Worm (Caenorhabditis elegans) whole organism, L4 larva: Measurements from ENCODE around the gene C16D9.5.

Source experiments
- F10B5.3 ChIP-seq: sonication (generic microtip); optimal IDR thresholded peaks from 2 replicates; lab custom pipeline; 2016; ENCODE audit warnings: mild to moderate bottlenecking, missing genetic modification characterization, missing compliant biosample characterization
- F26F4.8 ChIP-seq: fragments of 200-800 bp; sonication (Bioruptor generic); conservative IDR thresholded peaks from 2 replicates; pipeline ENCODE4 v1.3.6; 2022; ENCODE audit warnings: missing genetic modification characterization, missing compliant biosample characterization
- T20F7.1 ChIP-seq: fragments of 200-800 bp; sonication (Bioruptor generic); optimal IDR thresholded peaks from 2 replicates; lab custom pipeline; 2018; ENCODE audit warnings: mild to moderate bottlenecking, missing genetic modification characterization, missing compliant biosample characterization
- Y105C5A.15 ChIP-seq: fragments of 200-800 bp; sonication (Bioruptor generic); IDR thresholded peaks from 2 replicates; pipeline ENCODE4 v1.3.6; 2022; ENCODE audit warnings: missing genetic modification characterization, missing compliant biosample characterization
- Y48G9A.11 ChIP-seq: fragments of 200-800 bp; sonication (Bioruptor generic); IDR thresholded peaks from 2 replicates; pipeline ENCODE4 v1.3.6; 2022; ENCODE audit warnings: missing genetic modification reagents, missing genetic modification characterization, missing compliant biosample characterization
- aha-1 ChIP-seq: fragments of 150-350 bp; peaks from one replicate; lab custom pipeline; 2014; ENCODE audit warnings: missing biosample characterization, missing genetic modification characterization
- arid-1 ChIP-seq: fragments of 200-800 bp; sonication (Bioruptor generic); conservative IDR thresholded peaks from 2 replicates; pipeline ENCODE4 v1.3.6; 2022; ENCODE audit warnings: missing genetic modification reagents, missing genetic modification characterization, missing compliant biosample characterization
- ceh-20 ChIP-seq: fragments of 200-800 bp; sonication (Bioruptor generic); IDR thresholded peaks from 2 replicates; pipeline ENCODE4 v1.3.6; 2022; ENCODE audit warnings: missing genetic modification reagents, missing genetic modification characterization, missing compliant biosample characterization
- ceh-44 ChIP-seq: fragments of 200-800 bp; sonication (Bioruptor generic); IDR thresholded peaks from 2 replicates; pipeline ENCODE4 v1.3.6; 2022; ENCODE audit warnings: missing genetic modification reagents, missing genetic modification characterization, missing compliant biosample characterization
- ces-1 ChIP-seq: fragments of 150-350 bp; sonication (generic microtip); optimal IDR thresholded peaks from 4 replicates; lab custom pipeline; 2014; ENCODE audit warnings: missing biosample characterization, missing genetic modification reagents, missing genetic modification characterization
- daf-16 ChIP-seq, 3 experiments: sonication (generic microtip); optimal IDR thresholded peaks; 2 replicates each; lab custom pipeline; 2016 to 2017; ENCODE audit warnings: missing genetic modification characterization in 3 of 3, missing genetic modification reagents in 3 of 3, mild to moderate bottlenecking in 2 of 3, missing compliant biosample characterization in 2 of 3, missing biosample characterization in 1 of 3, moderate library complexity in 1 of 3
- daf-8 ChIP-seq: fragments of 200-800 bp; sonication (Bioruptor generic); IDR thresholded peaks from 2 replicates; pipeline ENCODE4 v1.3.6; 2022; ENCODE audit warnings: missing genetic modification characterization, missing compliant biosample characterization
- dmd-6 ChIP-seq: fragments of 200-800 bp; sonication (Bioruptor generic); IDR thresholded peaks from 2 replicates; pipeline ENCODE4 v1.3.6; 2022; ENCODE audit warnings: missing genetic modification reagents, missing genetic modification characterization, missing compliant biosample characterization
- dve-1 ChIP-seq: sonication (generic microtip); optimal IDR thresholded peaks from 2 replicates; lab custom pipeline; 2017; ENCODE audit warnings: antibody characterized with exemption, mild to moderate bottlenecking, missing genetic modification characterization, missing compliant biosample characterization; ENCODE audit not compliant: insufficient read depth
- fos-1 ChIP-seq: fragments of 150-350 bp; optimal IDR thresholded peaks from 2 replicates; lab custom pipeline; 2014; ENCODE audit warnings: missing biosample characterization, missing genetic modification characterization
- gei-8 ChIP-seq: fragments of 200-800 bp; sonication (Bioruptor generic); optimal IDR thresholded peaks from 2 replicates; lab custom pipeline; 2018; ENCODE audit warnings: mild to moderate bottlenecking, missing genetic modification characterization, missing compliant biosample characterization
- hlh-11 ChIP-seq: fragments of 200-800 bp; sonication (Bioruptor generic); optimal IDR thresholded peaks from 2 replicates; lab custom pipeline; 2018; ENCODE audit warnings: mild to moderate bottlenecking, missing genetic modification characterization, missing compliant biosample characterization
- hmg-1.1 ChIP-seq: fragments of 200-800 bp; sonication (Bioruptor generic); IDR thresholded peaks from 2 replicates; pipeline ENCODE4 v1.3.6; 2022; ENCODE audit warnings: missing genetic modification reagents, missing genetic modification characterization, missing compliant biosample characterization
- lin-1 ChIP-seq: fragments of 200-800 bp; sonication (Bioruptor generic); IDR thresholded peaks from 2 replicates; pipeline ENCODE4 v1.3.6; 2022; ENCODE audit warnings: missing genetic modification reagents, missing genetic modification characterization, missing compliant biosample characterization
- lin-38 ChIP-seq: fragments of 200-800 bp; sonication (Bioruptor generic); IDR thresholded peaks from 2 replicates; pipeline ENCODE4 v1.3.6; 2022; ENCODE audit warnings: missing genetic modification reagents, missing genetic modification characterization, missing compliant biosample characterization
- lsy-2 ChIP-seq, 2 experiments: fragments of 150-350 bp in 1 of 2; sonication (generic microtip) in 1 of 2; optimal IDR thresholded peaks; 2 replicates each; lab custom pipeline; 2014 to 2017; ENCODE audit warnings: missing biosample characterization in 2 of 2, missing genetic modification characterization in 2 of 2
- mep-1 ChIP-seq: fragments of 150-350 bp; sonication (generic microtip); optimal IDR thresholded peaks from 3 replicates; lab custom pipeline; 2014; ENCODE audit warnings: missing biosample characterization, missing genetic modification characterization
- mes-2 ChIP-seq: sonication (generic microtip); optimal IDR thresholded peaks from 2 replicates; lab custom pipeline; 2016; ENCODE audit warnings: missing genotype, mild to moderate bottlenecking, missing genetic modification characterization, missing compliant biosample characterization; ENCODE audit not compliant: poor library complexity, severe bottlenecking
- mxl-2 ChIP-seq: fragments of 200-800 bp; sonication (Bioruptor generic); conservative IDR thresholded peaks from 2 replicates; pipeline ENCODE4 v1.3.6; 2022; ENCODE audit warnings: missing genetic modification reagents, missing genetic modification characterization, missing compliant biosample characterization
- mxl-3 ChIP-seq: fragments of 200-800 bp; sonication (Bioruptor generic); optimal IDR thresholded peaks from 2 replicates; lab custom pipeline; 2018; ENCODE audit warnings: mild to moderate bottlenecking, missing genetic modification characterization, missing compliant biosample characterization
- nhr-28 ChIP-seq: fragments of 150-350 bp; optimal IDR thresholded peaks from 2 replicates; lab custom pipeline; 2014; ENCODE audit warnings: missing biosample characterization, missing genetic modification characterization
- nhr-48 ChIP-seq: sonication (generic microtip); optimal IDR thresholded peaks from 2 replicates; lab custom pipeline; 2016; ENCODE audit warnings: mild to moderate bottlenecking, missing genetic modification characterization, missing compliant biosample characterization
- nhr-77 ChIP-seq: fragments of 150-350 bp; optimal IDR thresholded peaks from 2 replicates; lab custom pipeline; 2014; ENCODE audit warnings: missing biosample characterization, missing genetic modification characterization
- pqm-1 ChIP-seq: sonication (generic microtip); optimal IDR thresholded peaks from 2 replicates; lab custom pipeline; 2017; ENCODE audit warnings: missing biosample characterization, missing genetic modification characterization
- rbr-2 ChIP-seq: sonication (generic microtip); optimal IDR thresholded peaks from 2 replicates; lab custom pipeline; 2016; ENCODE audit warnings: missing genotype, missing genetic modification characterization, missing compliant biosample characterization
- saeg-2 ChIP-seq: fragments of 200-800 bp; sonication (Bioruptor generic); IDR thresholded peaks from 2 replicates; pipeline ENCODE4 v1.3.6; 2022; ENCODE audit warnings: missing genetic modification reagents, missing genetic modification characterization, missing compliant biosample characterization
- sdz-12 ChIP-seq: fragments of 200-800 bp; sonication (Bioruptor generic); optimal IDR thresholded peaks from 2 replicates; lab custom pipeline; 2018; ENCODE audit warnings: mild to moderate bottlenecking, missing genetic modification characterization, missing compliant biosample characterization
- unc-130 ChIP-seq: sonication (generic microtip); optimal IDR thresholded peaks from 2 replicates; lab custom pipeline; 2016; ENCODE audit warnings: missing genetic modification reagents, missing genetic modification characterization, missing compliant biosample characterization
- unc-62 ChIP-seq, 3 experiments: fragments of 150-350 bp in 1 of 3; sonication (generic microtip); optimal IDR thresholded peaks in 2 of 3; peaks in 1 of 3; 1 replicate in 1 of 3; 2 replicates in 2 of 3; lab custom pipeline; 2014 to 2017; ENCODE audit warnings: missing biosample characterization in 3 of 3, missing genetic modification characterization in 3 of 3, missing genetic modification reagents in 3 of 3, missing genotype in 1 of 3
- zfp-3 ChIP-seq: fragments of 200-800 bp; sonication (Bioruptor generic); conservative IDR thresholded peaks from 2 replicates; pipeline ENCODE4 v1.3.6; 2022; ENCODE audit warnings: missing genetic modification reagents, missing genetic modification characterization, missing compliant biosample characterization

C16D9.5 gene

DNA sequence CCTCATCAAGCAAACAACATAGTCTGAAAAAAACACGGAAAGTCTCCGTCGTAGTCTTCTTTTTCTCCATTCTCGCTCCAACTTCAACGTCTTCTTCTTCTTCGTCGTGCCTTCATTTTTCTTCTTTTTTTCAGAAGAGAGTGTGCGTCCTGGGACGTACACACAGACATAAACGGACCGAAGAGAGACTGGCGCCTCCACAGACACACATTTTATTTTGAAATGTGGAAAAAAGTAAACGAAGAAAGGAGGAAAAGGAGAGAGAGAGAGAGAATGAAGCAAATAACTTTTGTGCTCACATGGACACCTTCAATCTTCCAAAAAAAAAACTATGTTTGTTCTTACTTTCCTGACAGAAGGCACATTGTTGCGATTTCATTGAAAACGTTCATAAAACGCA lies 30.2 kb downstream of the C16D9.5 start:
- TF ChIP-seq sdz-12 = no peak
- TF ChIP-seq lin-38 = 0 out of 2 replicates have a peak, but pooled peaks have one; percentile 7
- no peak for TF ChIP-seq ceh-44 (GFP tag; lab: Robert Waterston, UW)
- TF ChIP-seq mxl-2 = no peak
- TF ChIP-seq ceh-20 = no peak
- TF ChIP-seq unc-62 (GFP tag; optimal IDR thresholded peaks at IDR 0.05 in 1 of 2; lab: Kevin White, UChicago) = peak in 1 of 2 experiments; percentile 48
- no peak for TF ChIP-seq unc-62 (tag; optimal IDR thresholded peaks at IDR 0.05; lab: Kevin White, UChicago)
- TF ChIP-seq nhr-77 = no peak
- TF ChIP-seq F10B5.3 = no peak
- peak; percentile 5 for TF ChIP-seq rbr-2
- no peak for TF ChIP-seq unc-130 (GFP tag; lab: Kevin White, UChicago)
- no peak for TF ChIP-seq F26F4.8
- no peak for TF ChIP-seq fos-1
- TF ChIP-seq daf-16 (GFP tag; optimal IDR thresholded peaks at IDR 0.05; lab: Kevin White, UChicago) = no peak
- no peak for TF ChIP-seq daf-16 (tag; optimal IDR thresholded peaks at IDR 0.05; lab: Kevin White, UChicago)
- TF ChIP-seq mep-1 = peak; percentile 12
- peak; percentile 32 for TF ChIP-seq mes-2
- peak; percentile 68 for TF ChIP-seq aha-1 (tag; lab: Kevin White, UChicago)
- no peak for TF ChIP-seq mxl-3

DNA sequence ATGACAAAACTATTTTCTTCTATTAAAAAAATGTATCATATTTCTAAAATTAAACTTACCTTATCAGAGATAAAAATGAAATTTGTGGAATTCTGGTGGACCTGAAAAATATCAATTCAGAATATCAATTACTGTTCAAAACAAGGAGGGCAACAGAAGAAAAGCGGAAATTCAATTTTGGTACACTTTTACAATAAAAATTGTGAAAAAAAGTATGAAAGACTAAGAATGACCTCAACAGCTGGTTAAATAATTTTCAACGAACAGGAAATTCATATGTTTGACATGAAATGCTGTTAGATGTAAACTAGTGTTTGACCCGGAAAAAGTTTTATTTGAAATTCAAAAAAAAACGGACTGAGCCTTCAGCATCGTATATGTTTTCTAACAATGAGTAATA lies 31.5 kb downstream of the C16D9.5 start, which contains the start of gene K07C11.7:
Gene K07C11.7, minus strand, starts transcription at position 101 of the 400 bp plus-strand sequence.
- no peak for TF ChIP-seq T20F7.1
- no peak for TF ChIP-seq Y48G9A.11
- no peak for TF ChIP-seq ceh-20
- no peak for TF ChIP-seq hmg-1.1 (GFP tag; lab: Robert Waterston, UW)
- TF ChIP-seq, all 104 proteins: peak for 0

DNA sequence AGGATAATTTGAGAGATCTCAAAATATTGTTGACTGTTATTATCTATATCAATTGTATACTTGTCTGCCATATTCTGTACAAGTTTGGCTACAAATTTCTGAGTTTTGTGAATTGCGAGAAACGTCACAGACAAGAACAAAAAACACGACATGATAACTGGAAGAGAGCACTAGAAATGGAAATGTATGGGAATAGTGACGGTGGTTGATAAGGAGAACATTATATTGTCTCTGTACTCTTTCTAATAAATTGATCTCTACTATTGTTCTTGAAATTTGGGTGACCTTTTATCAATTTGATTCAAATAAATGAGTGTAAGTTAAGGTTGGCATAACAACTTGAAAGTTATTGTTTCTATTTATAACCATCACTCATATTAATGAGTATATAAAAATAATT lies 32.5 kb downstream of the C16D9.5 start:
- TF ChIP-seq dmd-6 (GFP tag; lab: Robert Waterston, UW) = peak; percentile 59
- peak; percentile 51 for TF ChIP-seq dve-1 (tag; lab: Kevin White, UChicago)
- TF ChIP-seq ces-1 (GFP tag; lab: Kevin White, UChicago) = no peak
- no peak for TF ChIP-seq daf-16 (GFP tag; optimal IDR thresholded peaks at IDR 0.05; lab: Kevin White, UChicago)
- TF ChIP-seq daf-16 (tag; optimal IDR thresholded peaks at IDR 0.05; lab: Kevin White, UChicago) = peak; percentile 79
- TF ChIP-seq nhr-48 (tag; lab: Kevin White, UChicago) = peak; percentile 9
- TF ChIP-seq arid-1 (GFP tag; lab: Robert Waterston, UW) = no peak
- TF ChIP-seq lin-1 (GFP tag; lab: Robert Waterston, UW) = no peak
- TF ChIP-seq gei-8 (GFP tag; lab: Kevin White, UChicago) = no peak
- TF ChIP-seq nhr-77 = no peak
- TF ChIP-seq Y105C5A.15 (GFP tag; lab: Robert Waterston, UW) = no peak
- TF ChIP-seq fos-1 = no peak
- TF ChIP-seq daf-8 = no peak
- TF ChIP-seq F26F4.8 = no peak
- TF ChIP-seq nhr-28 (tag; lab: Kevin White, UChicago) = peak; percentile 68
- TF ChIP-seq pqm-1 (tag; lab: Kevin White, UChicago) = peak; percentile 92
- TF ChIP-seq hlh-11 (tag; lab: Kevin White, UChicago) = peak; percentile 55

DNA sequence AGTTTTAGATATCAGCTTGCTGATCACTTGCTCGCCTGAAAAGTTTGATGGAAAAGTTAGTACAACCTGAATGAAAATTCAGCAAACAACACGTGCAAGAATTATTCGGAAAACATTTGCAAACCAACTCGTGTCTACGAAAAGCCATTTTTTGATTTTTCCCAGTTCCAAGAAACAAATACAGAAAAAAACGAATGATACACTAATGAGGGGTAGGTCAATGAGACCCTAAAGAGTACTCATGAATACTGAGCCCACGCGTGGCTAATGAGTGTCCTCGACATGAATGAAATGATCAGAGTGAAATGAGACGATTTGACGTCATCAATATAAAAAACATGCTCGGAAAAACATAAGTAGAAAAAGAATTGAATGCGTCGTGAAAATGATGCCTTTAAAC lies 33.4 kb downstream of the C16D9.5 start:
- TF ChIP-seq nhr-48 (tag; lab: Kevin White, UChicago) = no peak
- 0 out of 2 replicates have a peak, but pooled peaks have one; percentile 21 for TF ChIP-seq saeg-2 (GFP tag; lab: Robert Waterston, UW)

DNA sequence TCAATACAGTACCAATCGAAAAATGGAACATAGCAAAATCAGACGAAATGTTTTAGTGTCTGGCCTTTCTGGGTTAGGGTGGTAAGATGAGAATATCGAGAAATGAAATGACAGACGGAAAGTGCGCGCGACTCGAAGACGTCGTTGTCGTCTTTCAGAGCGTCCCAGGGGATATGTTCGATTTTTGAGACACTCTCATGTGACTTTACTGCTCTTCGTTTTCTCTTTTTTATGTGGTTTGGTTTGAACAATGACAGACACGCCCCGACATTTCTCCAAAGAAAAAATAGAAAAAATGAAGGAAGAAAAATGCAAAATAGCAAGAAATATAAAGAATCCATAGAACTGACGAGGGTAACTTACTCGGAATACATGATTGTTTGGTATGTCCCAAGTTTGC lies 34.8 kb downstream of the C16D9.5 start:
- TF ChIP-seq aha-1 (tag; lab: Kevin White, UChicago) (peak; percentile 41), mes-2 (no peak), lsy-2 (tag; optimal IDR thresholded peaks at IDR 0.05; lab: Kevin White, UChicago) (peak in 1 of 2 experiments; percentile 38), unc-62 (GFP tag; optimal IDR thresholded peaks at IDR 0.05 in 1 of 2; lab: Kevin White, UChicago) (peak in 1 of 2 experiments; percentile 91), unc-62 (tag; optimal IDR thresholded peaks at IDR 0.05; lab: Kevin White, UChicago) (no peak), zfp-3 (GFP tag; lab: Robert Waterston, UW) (no peak)
